Fruit fly (Drosophila melanogaster) whole organism, embryonic: ENCODE results near the gene CG32440.

Experiments
- Antp ChIP-seq: fragments of 200-800 bp; sonication (Bioruptor generic); optimal IDR thresholded peaks from 3 replicates; lab custom pipeline; 2016; ENCODE audit warnings: missing biosample characterization, missing genetic modification characterization
- Bgb ChIP-seq: fragments of 200-800 bp; sonication (Bioruptor generic); IDR thresholded peaks from 2 replicates; pipeline ENCODE4 v1.3.6; 2022; ENCODE audit warnings: missing biosample characterization, missing genetic modification characterization; ENCODE audit not compliant: partially characterized antibody
- CG10979 ChIP-seq: fragments of 200-800 bp; sonication (Bioruptor generic); optimal IDR thresholded peaks from 2 replicates; lab custom pipeline; 2018; ENCODE audit warnings: missing biosample characterization, mild to moderate bottlenecking, missing genetic modification characterization, moderate library complexity
- CG12071 ChIP-seq: fragments of 200-800 bp; sonication (Bioruptor generic); optimal IDR thresholded peaks from 3 replicates; lab custom pipeline; 2018; ENCODE audit warnings: missing biosample characterization, mild to moderate bottlenecking, missing genetic modification characterization
- CG12391 ChIP-seq: fragments of 200-800 bp; sonication (Bioruptor generic); optimal IDR thresholded peaks from 3 replicates; lab custom pipeline; 2018; ENCODE audit warnings: missing biosample characterization, mild to moderate bottlenecking, missing genetic modification characterization, moderate library complexity
- CG14014 ChIP-seq: fragments of 200-800 bp; sonication (Bioruptor generic); IDR thresholded peaks from 2 replicates; pipeline ENCODE4 v1.3.6; 2022; ENCODE audit warnings: missing biosample characterization, missing genetic modification characterization
- CG15269 ChIP-seq: fragments of 200-800 bp; sonication (Bioruptor generic); optimal IDR thresholded peaks from 2 replicates; lab custom pipeline; 2018; ENCODE audit warnings: missing biosample characterization, mild to moderate bottlenecking, missing genetic modification characterization, moderate library complexity
- CG15514 ChIP-seq: fragments of 200-800 bp; sonication (Bioruptor generic); optimal IDR thresholded peaks from 3 replicates; lab custom pipeline; 2017; ENCODE audit warnings: missing biosample characterization, missing genetic modification characterization, mild to moderate bottlenecking, moderate library complexity, missing genetic modification reagents
- CG15696 ChIP-seq: fragments of 200-800 bp; sonication (Bioruptor generic); optimal IDR thresholded peaks from 2 replicates; lab custom pipeline; 2019; ENCODE audit warnings: missing biosample characterization, mild to moderate bottlenecking, missing genetic modification characterization, moderate library complexity
- CG16863 ChIP-seq: fragments of 200-800 bp; sonication (Bioruptor generic); optimal IDR thresholded peaks from 3 replicates; lab custom pipeline; 2016; ENCODE audit warnings: missing biosample characterization, missing genetic modification characterization
- CG18476 ChIP-seq: fragments of 200-800 bp; sonication (Bioruptor generic); optimal IDR thresholded peaks from 2 replicates; lab custom pipeline; 2016; ENCODE audit warnings: missing biosample characterization, mild to moderate bottlenecking, missing genetic modification characterization
- CG18599 ChIP-seq: fragments of 200-800 bp; sonication (Bioruptor generic); optimal IDR thresholded peaks from 3 replicates; lab custom pipeline; 2017; ENCODE audit warnings: missing biosample characterization, missing genetic modification characterization, mild to moderate bottlenecking, moderate library complexity, missing genetic modification reagents
- CG30403 ChIP-seq: fragments of 200-800 bp; sonication (Bioruptor generic); optimal IDR thresholded peaks from 3 replicates; lab custom pipeline; 2016; ENCODE audit warnings: missing biosample characterization, missing genetic modification characterization
- CG3163 ChIP-seq: fragments of 200-800 bp; sonication (Bioruptor generic); optimal IDR thresholded peaks from 3 replicates; lab custom pipeline; 2016; ENCODE audit warnings: missing biosample characterization, missing genetic modification characterization
- CG3281 ChIP-seq: fragments of 200-800 bp; sonication (Bioruptor generic); optimal IDR thresholded peaks from 3 replicates; lab custom pipeline; 2017; ENCODE audit warnings: missing biosample characterization, mild to moderate bottlenecking, missing genetic modification characterization
- CG3726 ChIP-seq: fragments of 200-800 bp; sonication (Bioruptor generic); IDR thresholded peaks from 3 replicates; pipeline ENCODE4, ENCODE4 v1.3.6; 2022; ENCODE audit warnings: missing biosample characterization, missing genetic modification characterization
- CG4404 ChIP-seq: fragments of 200-800 bp; sonication (Bioruptor generic); IDR thresholded peaks from 2 replicates; pipeline ENCODE4 v1.3.6; 2022; ENCODE audit warnings: missing biosample characterization, missing genetic modification characterization
- CG7556 ChIP-seq: fragments of 200-800 bp; sonication (Bioruptor generic); optimal IDR thresholded peaks from 2 replicates; lab custom pipeline; 2017; ENCODE audit warnings: missing biosample characterization, mild to moderate bottlenecking, missing genetic modification characterization
- CG8359 ChIP-seq: fragments of 200-800 bp; sonication (Bioruptor generic); optimal IDR thresholded peaks from 2 replicates; lab custom pipeline; 2017; ENCODE audit warnings: missing biosample characterization, mild to moderate bottlenecking, missing genetic modification characterization, borderline replicate concordance
- CG8478 ChIP-seq: fragments of >200 bp; optimal IDR thresholded peaks from 2 replicates; lab custom pipeline; 2018
- CG9215 ChIP-seq: fragments of 200-800 bp; sonication (Bioruptor generic); IDR thresholded peaks from 2 replicates; pipeline ENCODE4 v1.3.6; 2022; ENCODE audit warnings: missing biosample characterization, missing genetic modification characterization
- Dad ChIP-seq: fragments of 200-800 bp; sonication (Bioruptor generic); optimal IDR thresholded peaks from 3 replicates; lab custom pipeline; 2016; ENCODE audit warnings: missing biosample characterization, missing genetic modification characterization
- Dref ChIP-seq: fragments of 200-800 bp; sonication (Bioruptor generic); IDR thresholded peaks from 2 replicates; pipeline ENCODE4 v1.3.6; 2022; ENCODE audit warnings: missing biosample characterization, missing genetic modification characterization
- Ets65A ChIP-seq: fragments of 200-800 bp; sonication (Bioruptor generic); peaks from one replicate; lab custom pipeline; 2016; ENCODE audit warnings: missing biosample characterization, missing genetic modification characterization
- Fer1 ChIP-seq: fragments of 200-800 bp; sonication (Bioruptor generic); optimal IDR thresholded peaks from 2 replicates; lab custom pipeline; 2017; ENCODE audit warnings: missing biosample characterization, mild to moderate bottlenecking, missing genetic modification characterization
- H2.0 ChIP-seq: fragments of 200-800 bp; sonication (Bioruptor generic); IDR thresholded peaks from 2 replicates; pipeline ENCODE4 v1.3.6; 2022; ENCODE audit warnings: missing biosample characterization, missing genetic modification characterization
- Hmr ChIP-seq: fragments of 200-800 bp; sonication (Bioruptor generic); optimal IDR thresholded peaks from 3 replicates; lab custom pipeline; 2017; ENCODE audit warnings: mild to moderate bottlenecking, missing biosample characterization, missing genetic modification reagents, missing genetic modification characterization
- Hr39 ChIP-seq: fragments of >200 bp; optimal IDR thresholded peaks from 2 replicates; lab custom pipeline; 2017
- Med ChIP-seq: fragments of 200-800 bp; sonication (Bioruptor generic); peaks from one replicate; lab custom pipeline; 2016; ENCODE audit warnings: missing biosample characterization, missing genetic modification characterization, mild to moderate bottlenecking, inconsistent platforms, moderate library complexity
- Sin3A ChIP-seq: fragments of >200 bp; optimal IDR thresholded peaks from 2 replicates; lab custom pipeline; 2018
- Trl ChIP-seq, 3 experiments: fragments of >200 bp in 2 of 3; fragments of 200-800 bp in 1 of 3; sonication (Bioruptor generic) in 1 of 3; optimal IDR thresholded peaks; 2 replicates in 1 of 3; 3 replicates in 2 of 3; lab custom pipeline; 2016 to 2017; ENCODE audit warnings: missing biosample characterization in 1 of 3, missing genetic modification characterization in 1 of 3
- abd-A ChIP-seq: fragments of 200-800 bp; sonication (Bioruptor generic); optimal IDR thresholded peaks from 3 replicates; lab custom pipeline; 2019; ENCODE audit warnings: missing biosample characterization, mild to moderate bottlenecking, missing genetic modification characterization, moderate library complexity
- ash1 ChIP-seq: fragments of 200-800 bp; sonication (Bioruptor generic); optimal IDR thresholded peaks from 2 replicates; lab custom pipeline; 2018; ENCODE audit warnings: missing biosample characterization, mild to moderate bottlenecking, missing genetic modification characterization
- caup ChIP-seq: fragments of 200-800 bp; sonication (Bioruptor generic); optimal IDR thresholded peaks from 3 replicates; lab custom pipeline; 2017; ENCODE audit warnings: missing biosample characterization, mild to moderate bottlenecking, missing genetic modification characterization, moderate library complexity; ENCODE audit not compliant: severe bottlenecking
- chinmo ChIP-seq: fragments of 200-800 bp; sonication (Bioruptor generic); IDR thresholded peaks from 4 replicates; pipeline ENCODE4 v1.3.6; 2022; ENCODE audit warnings: missing biosample characterization, missing genetic modification characterization; ENCODE audit not compliant: partially characterized antibody
- dm ChIP-seq: fragments of 200-800 bp; sonication (Bioruptor generic); optimal IDR thresholded peaks from 3 replicates; lab custom pipeline; 2016; ENCODE audit warnings: missing biosample characterization, missing genetic modification characterization
- dmrt99B ChIP-seq: fragments of 200-800 bp; sonication (Bioruptor generic); optimal IDR thresholded peaks from 2 replicates; lab custom pipeline; 2018; ENCODE audit warnings: missing biosample characterization, mild to moderate bottlenecking, missing genetic modification characterization, moderate library complexity
- gro ChIP-seq: fragments of 200-800 bp; sonication (Bioruptor generic); optimal IDR thresholded peaks from 2 replicates; lab custom pipeline; 2016; ENCODE audit warnings: missing biosample characterization, missing genetic modification characterization
- hb ChIP-seq: fragments of 200-800 bp; sonication (Bioruptor generic); IDR thresholded peaks from 3 replicates; pipeline ENCODE4 v1.3.6; 2022; ENCODE audit warnings: missing biosample characterization, missing genetic modification characterization; ENCODE audit not compliant: partially characterized antibody
- onecut ChIP-seq: fragments of 200-800 bp; sonication (Bioruptor generic); IDR thresholded peaks from 2 replicates; pipeline ENCODE4 v1.3.6; 2022; ENCODE audit warnings: missing biosample characterization, missing genetic modification characterization
- org-1 ChIP-seq: fragments of 200-800 bp; sonication (Bioruptor generic); optimal IDR thresholded peaks from 2 replicates; lab custom pipeline; 2017; ENCODE audit warnings: missing biosample characterization, missing genetic modification characterization
- seq ChIP-seq: fragments of 200-800 bp; sonication (Bioruptor generic); IDR thresholded peaks from 2 replicates; pipeline ENCODE4 v1.3.6; 2022; ENCODE audit warnings: missing biosample characterization, missing genetic modification characterization
- sim ChIP-seq: fragments of 200-800 bp; sonication (Bioruptor generic); IDR thresholded peaks from 2 replicates; pipeline ENCODE4 v1.3.6; 2022; ENCODE audit warnings: missing biosample characterization, missing genetic modification characterization
- trh ChIP-seq: fragments of 200-800 bp; sonication (Bioruptor generic); optimal IDR thresholded peaks from 2 replicates; lab custom pipeline; 2016; ENCODE audit warnings: missing biosample characterization, missing genetic modification characterization
- wdn ChIP-seq: fragments of 200-800 bp; sonication (Bioruptor generic); IDR thresholded peaks from 2 replicates; pipeline ENCODE4 v1.3.6; 2022; ENCODE audit warnings: missing biosample characterization, missing genetic modification characterization

Gene CG32440

DNA sequence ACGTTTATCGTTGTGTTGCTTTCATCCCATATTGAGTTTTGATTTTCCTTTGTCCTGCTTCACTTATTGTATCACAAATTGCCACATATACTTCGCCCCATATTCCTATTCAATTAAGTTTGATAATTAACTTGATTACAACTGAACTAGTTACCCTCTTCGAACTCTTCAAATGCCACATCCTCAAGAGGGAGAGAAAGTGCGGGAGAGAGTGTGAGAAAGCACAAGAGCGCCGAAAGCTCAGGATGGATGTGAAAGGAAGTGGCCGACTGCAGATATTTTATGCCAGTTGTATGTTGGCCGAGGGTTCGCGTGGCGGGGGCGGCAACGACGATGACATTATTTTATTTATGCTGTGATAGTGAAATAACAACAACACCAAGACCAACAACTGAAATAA is 41.5 kb upstream of the CG32440 start, which contains the start of gene Rab26:
Gene Rab26, plus strand, starts transcription at position 301 of the 400 bp plus-strand sequence.
- TF ChIP-seq CG18476 (GFP tag; lab: Kevin White, UChicago) (no peak), H2.0 (GFP tag; lab: Robert Waterston, UW) (no peak), Dad (GFP tag; lab: Kevin White, UChicago) (no peak), seq (peak; percentile 15; the same call in 1 of the 2 replicates), wdn (no peak), ash1 (no peak), CG15696 (tag; lab: Kevin White, UChicago) (no peak), chinmo (GFP tag; lab: Robert Waterston, UW) (0 out of 4 replicates have a peak, but pooled peaks have one; percentile 12), CG3726 (GFP tag; lab: Robert Waterston, UW) (no peak), CG4404 (GFP tag; lab: Robert Waterston, UW) (no peak), sim (GFP tag; lab: Robert Waterston, UW) (0 out of 2 replicates have a peak, but pooled peaks have one; percentile 29), Trl (optimal IDR thresholded peaks at IDR 0.05; lab: Kevin White, UChicago) (peak; percentile 13 to 30), Trl (GFP tag; optimal IDR thresholded peaks at IDR 0.05; lab: Kevin White, UChicago) (no peak), org-1 (GFP tag; lab: Kevin White, UChicago) (no peak), CG12391 (no peak)

dm6 chr3L:21319313-21319907 is 40.6 kb upstream of the CG32440 start:
- TF ChIP-seq abd-A (tag; lab: Kevin White, UChicago): peak; percentile 89
- no peak for TF ChIP-seq Bgb (GFP tag; lab: Robert Waterston, UW)
- peak; percentile 57 for TF ChIP-seq CG18599 (GFP tag; lab: Kevin White, UChicago)
- TF ChIP-seq CG30403: no peak
- TF ChIP-seq CG15514 (GFP tag; lab: Kevin White, UChicago): no peak
- no peak for TF ChIP-seq dm (GFP tag; lab: Kevin White, UChicago)
- TF ChIP-seq Trl (optimal IDR thresholded peaks at IDR 0.05; lab: Kevin White, UChicago): peak; percentile 54 to 80
- TF ChIP-seq Trl (GFP tag; optimal IDR thresholded peaks at IDR 0.05; lab: Kevin White, UChicago): no peak
- TF ChIP-seq CG10979 (tag; lab: Kevin White, UChicago): no peak
- TF ChIP-seq CG3163 (GFP tag; lab: Kevin White, UChicago): peak; percentile 78

DNA sequence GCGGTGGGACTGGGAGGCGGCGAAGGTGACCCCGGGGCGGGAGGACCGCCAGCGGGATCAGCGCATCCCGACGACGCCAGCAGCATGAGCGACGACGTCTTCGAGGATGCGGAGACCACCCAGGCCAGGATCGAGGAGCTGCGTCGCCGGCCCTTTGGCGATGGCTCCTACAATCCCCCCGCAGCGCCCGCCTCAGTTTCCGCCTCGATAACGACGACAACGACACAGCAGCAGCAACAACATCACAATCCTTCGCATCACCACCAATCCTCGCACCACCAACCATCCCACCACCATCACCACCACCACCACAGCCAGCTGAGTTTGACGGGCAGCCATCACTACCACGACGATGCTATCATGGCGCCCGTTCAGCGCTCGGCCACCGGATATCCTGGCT is 40.0 kb upstream of the CG32440 start:
- TF ChIP-seq CG16863: no peak
- TF ChIP-seq CG8478 (lab: Kevin White, UChicago): peak; percentile 83
- 0 out of 2 replicates have a peak, but pooled peaks have one; percentile 8 for TF ChIP-seq Dref
- no peak for TF ChIP-seq hb
- peak; percentile 24 for TF ChIP-seq Hr39 (lab: Kevin White, UChicago)
- peak; percentile 66 for TF ChIP-seq Ets65A (GFP tag; lab: Kevin White, UChicago)
- no peak for TF ChIP-seq CG12071
- TF ChIP-seq Med: peak; percentile 22
- no peak for TF ChIP-seq gro (GFP tag; lab: Kevin White, UChicago)

dm6 chr3L:21321807-21322503 is 38.0 kb upstream of the CG32440 start:
- TF ChIP-seq caup: peak; percentile 52
- TF ChIP-seq CG15514 (GFP tag; lab: Kevin White, UChicago): peak; percentile 49
- peak; percentile 39; the same call in 1 of the 2 replicates for TF ChIP-seq CG14014 (GFP tag; lab: Robert Waterston, UW)
- no peak for TF ChIP-seq CG9215 (GFP tag; lab: Robert Waterston, UW)
- peak; percentile 79 for TF ChIP-seq Hmr (GFP tag; lab: Kevin White, UChicago)
- no peak for TF ChIP-seq trh (GFP tag; lab: Kevin White, UChicago)
- TF ChIP-seq Antp (GFP tag; lab: Kevin White, UChicago): no peak
- TF ChIP-seq onecut: no peak
- TF ChIP-seq Fer1 (GFP tag; lab: Kevin White, UChicago): peak; percentile 78
- peak; percentile 70 for TF ChIP-seq CG3281 (GFP tag; lab: Kevin White, UChicago)
- peak; percentile 73 for TF ChIP-seq CG7556
- TF ChIP-seq Sin3A (lab: Kevin White, UChicago): no peak
- peak; percentile 51 for TF ChIP-seq CG15269 (tag; lab: Kevin White, UChicago)
- peak; percentile 56 for TF ChIP-seq dmrt99B (tag; lab: Kevin White, UChicago)
- TF ChIP-seq CG8359: no peak
